Fruit fly (Drosophila melanogaster) whole organism, adult: ENCODE measurements around the gene CG13689.

ENCODE experiments used
- CG11617 ChIP-seq: fragments of 200-800 bp; sonication (Bioruptor generic); optimal IDR thresholded peaks from 2 replicates; lab custom pipeline; 2017; ENCODE audit warnings: mild to moderate bottlenecking, missing biosample characterization, missing genetic modification reagents, missing genetic modification characterization
- CG12768 ChIP-seq: fragments of 200-800 bp; sonication (Bioruptor generic); optimal IDR thresholded peaks from 2 replicates; lab custom pipeline; 2017; ENCODE audit warnings: missing biosample characterization, missing genetic modification characterization, mild to moderate bottlenecking, moderate library complexity, missing genetic modification reagents
- CG14711 ChIP-seq: fragments of 200-800 bp; sonication (Bioruptor generic); optimal IDR thresholded peaks from 2 replicates; lab custom pipeline; 2018; ENCODE audit warnings: missing biosample characterization, mild to moderate bottlenecking, missing genetic modification characterization, moderate library complexity
- CG1620 ChIP-seq: fragments of 200-800 bp; sonication (Bioruptor generic); optimal IDR thresholded peaks from 2 replicates; lab custom pipeline; 2016; ENCODE audit warnings: missing biosample characterization, missing genetic modification characterization
- CG33017 ChIP-seq: fragments of 200-800 bp; sonication (Bioruptor generic); optimal IDR thresholded peaks from 2 replicates; lab custom pipeline; 2018; ENCODE audit warnings: missing biosample characterization, mild to moderate bottlenecking, missing genetic modification characterization, moderate library complexity
- CG5204 ChIP-seq: fragments of 200-800 bp; sonication (Bioruptor generic); optimal IDR thresholded peaks from 2 replicates; lab custom pipeline; 2016; ENCODE audit warnings: missing biosample characterization, missing genetic modification characterization
- CG7045 ChIP-seq: fragments of 200-800 bp; sonication (Bioruptor generic); optimal IDR thresholded peaks from 2 replicates; lab custom pipeline; 2017; ENCODE audit warnings: missing biosample characterization, mild to moderate bottlenecking, missing genetic modification characterization
- CG7101 ChIP-seq: fragments of 200-800 bp; sonication (Bioruptor generic); optimal IDR thresholded peaks from 2 replicates; lab custom pipeline; 2018; ENCODE audit warnings: missing biosample characterization, mild to moderate bottlenecking, missing genetic modification characterization, moderate library complexity
- Clk ChIP-seq: fragments of 200-800 bp; sonication (Bioruptor generic); optimal IDR thresholded peaks from 2 replicates; lab custom pipeline; 2017; ENCODE audit warnings: missing biosample characterization, missing genetic modification characterization
- Crg-1 ChIP-seq: fragments of 200-800 bp; sonication (Bioruptor generic); optimal IDR thresholded peaks from 2 replicates; lab custom pipeline; 2016; ENCODE audit warnings: missing biosample characterization, missing genetic modification characterization
- Hr96 ChIP-seq: fragments of 200-800 bp; sonication (Bioruptor generic); optimal IDR thresholded peaks from 2 replicates; lab custom pipeline; 2016; ENCODE audit warnings: missing biosample characterization, missing genetic modification characterization
- Mnt ChIP-seq: fragments of 200-800 bp; sonication (Bioruptor generic); optimal IDR thresholded peaks from 2 replicates; lab custom pipeline; 2016; ENCODE audit warnings: missing biosample characterization, mild to moderate bottlenecking, missing genetic modification characterization
- bab1 ChIP-seq: fragments of 200-800 bp; sonication (Bioruptor generic); optimal IDR thresholded peaks from 3 replicates; lab custom pipeline; 2019; ENCODE audit warnings: missing biosample characterization, mild to moderate bottlenecking, missing genetic modification characterization, moderate library complexity
- cic ChIP-seq: fragments of 200-800 bp; sonication (Bioruptor generic); optimal IDR thresholded peaks from 2 replicates; lab custom pipeline; 2017; ENCODE audit warnings: missing biosample characterization, mild to moderate bottlenecking, missing genetic modification characterization, moderate library complexity
- cnc ChIP-seq, 2 experiments: fragments of >200 bp; optimal IDR thresholded peaks; 2 replicates each; lab custom pipeline; 2017
- kay ChIP-seq: fragments of 200-800 bp; sonication (Bioruptor generic); peaks from one replicate; lab custom pipeline; 2016; ENCODE audit warnings: missing biosample characterization, missing genetic modification characterization, borderline replicate concordance
- ovo ChIP-seq: fragments of 200-800 bp; sonication (Bioruptor generic); optimal IDR thresholded peaks from 2 replicates; lab custom pipeline; 2016; ENCODE audit warnings: missing biosample characterization, missing genetic modification characterization
- pad ChIP-seq: fragments of 200-800 bp; sonication (Bioruptor generic); optimal IDR thresholded peaks from 3 replicates; lab custom pipeline; 2017; ENCODE audit warnings: missing biosample characterization, missing genetic modification characterization, mild to moderate bottlenecking, moderate library complexity, missing genetic modification reagents
- tj ChIP-seq: fragments of 200-800 bp; sonication (Bioruptor generic); optimal IDR thresholded peaks from 3 replicates; lab custom pipeline; 2017; ENCODE audit warnings: missing biosample characterization, mild to moderate bottlenecking, missing genetic modification characterization, moderate library complexity
- toe ChIP-seq: fragments of 200-800 bp; sonication (Bioruptor generic); optimal IDR thresholded peaks from 2 replicates; lab custom pipeline; 2016; ENCODE audit warnings: missing biosample characterization, missing genetic modification characterization

Gene CG13689

DNA sequence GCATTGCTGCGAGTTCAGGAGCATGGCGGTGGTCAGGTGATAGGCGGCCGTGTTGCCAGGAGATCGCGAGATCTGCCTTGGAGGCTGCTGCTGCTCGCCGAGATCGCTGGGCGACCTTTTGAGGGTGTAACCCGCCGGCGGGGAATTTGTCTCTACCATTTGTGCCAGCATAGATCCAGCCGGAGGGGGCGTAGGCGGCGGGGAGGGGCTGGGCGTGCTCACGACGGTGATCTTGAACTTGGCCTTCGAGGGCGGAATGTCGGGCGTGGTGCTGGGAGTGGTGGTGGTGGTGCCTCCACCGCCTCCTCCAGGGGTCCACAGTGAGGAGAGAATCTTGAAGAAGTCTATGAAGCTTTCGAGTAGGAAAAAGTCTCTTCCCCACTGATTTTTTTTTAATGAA is 8.6 kb upstream of the CG13689 start:
- TF ChIP-seq tj (GFP tag; lab: Kevin White, UChicago) (no peak), CG11617 (GFP tag; lab: Kevin White, UChicago) (no peak), CG7045 (GFP tag; lab: Kevin White, UChicago) (no peak), bab1 (GFP tag; lab: Kevin White, UChicago) (no peak), ovo (no peak), toe (no peak), pad (no peak), CG7101 (tag; lab: Kevin White, UChicago) (no peak), CG12768 (GFP tag; lab: Kevin White, UChicago) (no peak), Clk (GFP tag; lab: Kevin White, UChicago) (no peak), CG1620 (GFP tag; lab: Kevin White, UChicago) (no peak), Hr96 (GFP tag; lab: Kevin White, UChicago) (no peak), CG33017 (tag; lab: Kevin White, UChicago) (no peak), Crg-1 (GFP tag; lab: Kevin White, UChicago) (no peak), kay (GFP tag; lab: Kevin White, UChicago) (no peak), CG5204 (GFP tag; lab: Kevin White, UChicago) (no peak), Mnt (GFP tag; lab: Kevin White, UChicago) (no peak), cic (no peak), cnc (optimal IDR thresholded peaks at IDR 0.05; lab: Kevin White, UChicago) (no peak), CG14711 (tag; lab: Kevin White, UChicago) (no peak)

dm6 chr2L:594635-595384 is 7.8 kb upstream of the CG13689 start, which contains the start of gene Gsc:
Gsc (minus strand) TSS chr2L:594685.
- no peak for TF ChIP-seq CG12768 (GFP tag; lab: Kevin White, UChicago)
- TF ChIP-seq Mnt (GFP tag; lab: Kevin White, UChicago): no peak
- no peak for TF ChIP-seq kay (GFP tag; lab: Kevin White, UChicago)
- TF ChIP-seq cnc (optimal IDR thresholded peaks at IDR 0.05; lab: Kevin White, UChicago): no peak
- TF ChIP-seq CG7045 (GFP tag; lab: Kevin White, UChicago): no peak
- no peak for TF ChIP-seq Hr96 (GFP tag; lab: Kevin White, UChicago)
- no peak for TF ChIP-seq bab1 (GFP tag; lab: Kevin White, UChicago)
- TF ChIP-seq CG11617 (GFP tag; lab: Kevin White, UChicago): no peak
- no peak for TF ChIP-seq CG33017 (tag; lab: Kevin White, UChicago)
- TF ChIP-seq CG5204 (GFP tag; lab: Kevin White, UChicago): no peak
- TF ChIP-seq CG1620 (GFP tag; lab: Kevin White, UChicago): no peak

- TF ChIP-seq cnc (optimal IDR thresholded peaks at IDR 0.05; lab: Kevin White, UChicago) (no peak), CG7101 (tag; lab: Kevin White, UChicago) (no peak), CG33017 (tag; lab: Kevin White, UChicago) (no peak), kay (GFP tag; lab: Kevin White, UChicago) (no peak), bab1 (GFP tag; lab: Kevin White, UChicago) (no peak), CG5204 (GFP tag; lab: Kevin White, UChicago) (no peak), toe (no peak), CG7045 (GFP tag; lab: Kevin White, UChicago) (no peak), Mnt (GFP tag; lab: Kevin White, UChicago) (no peak), pad (no peak)
Observed at dm6 chr2L:597771-598170, 4.8 kb upstream of the CG13689 start.

DNA sequence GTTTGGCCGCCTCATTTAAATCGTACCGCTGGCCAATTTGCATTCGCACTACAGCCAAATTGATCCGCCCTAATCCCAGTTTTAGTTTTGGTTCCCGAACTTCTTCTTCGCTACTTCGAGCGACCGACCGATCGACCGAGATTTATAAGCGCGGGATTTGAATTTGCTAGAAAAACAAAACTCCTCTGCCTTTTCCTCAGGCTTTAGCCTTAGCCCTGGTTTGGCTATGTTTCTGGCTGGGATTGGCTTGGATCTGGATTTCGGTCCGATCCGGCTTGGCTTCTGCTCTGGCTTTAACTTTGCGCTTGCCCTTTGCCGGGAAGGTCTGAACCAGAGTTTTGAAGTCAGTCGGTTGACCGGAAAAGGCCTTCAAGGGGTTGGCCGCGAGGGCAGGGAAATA is 765 bp upstream of the CG13689 start:
- TF ChIP-seq CG11617 (GFP tag; lab: Kevin White, UChicago): no peak
- TF ChIP-seq cnc (optimal IDR thresholded peaks at IDR 0.05; lab: Kevin White, UChicago): no peak
- TF ChIP-seq CG7101 (tag; lab: Kevin White, UChicago): no peak
- no peak for TF ChIP-seq ovo
- no peak for TF ChIP-seq Crg-1 (GFP tag; lab: Kevin White, UChicago)
- no peak for TF ChIP-seq kay (GFP tag; lab: Kevin White, UChicago)

DNA sequence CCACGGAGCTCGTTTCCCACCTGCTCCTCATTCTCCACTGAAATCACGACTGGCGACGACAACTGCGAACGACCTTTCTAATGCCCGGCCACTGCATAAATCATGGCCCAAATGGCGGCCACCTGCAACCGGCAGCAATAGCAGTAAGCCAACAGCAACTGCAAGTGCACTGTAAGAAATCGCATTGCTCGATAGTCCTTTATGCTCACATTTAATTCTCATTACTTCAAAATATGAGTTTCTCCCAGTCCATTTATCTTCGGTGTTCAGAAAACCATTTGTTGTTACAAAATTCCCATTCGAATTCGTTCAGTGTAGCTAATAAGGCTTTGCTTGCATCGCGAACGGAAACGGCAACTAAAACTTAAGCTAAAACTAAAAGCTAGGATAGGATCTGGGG is 1.4 kb downstream of the CG13689 start:
- TF ChIP-seq Mnt (GFP tag; lab: Kevin White, UChicago): no peak
- TF ChIP-seq Crg-1 (GFP tag; lab: Kevin White, UChicago): no peak
- no peak for TF ChIP-seq CG5204 (GFP tag; lab: Kevin White, UChicago)
- no peak for TF ChIP-seq CG14711 (tag; lab: Kevin White, UChicago)

DNA sequence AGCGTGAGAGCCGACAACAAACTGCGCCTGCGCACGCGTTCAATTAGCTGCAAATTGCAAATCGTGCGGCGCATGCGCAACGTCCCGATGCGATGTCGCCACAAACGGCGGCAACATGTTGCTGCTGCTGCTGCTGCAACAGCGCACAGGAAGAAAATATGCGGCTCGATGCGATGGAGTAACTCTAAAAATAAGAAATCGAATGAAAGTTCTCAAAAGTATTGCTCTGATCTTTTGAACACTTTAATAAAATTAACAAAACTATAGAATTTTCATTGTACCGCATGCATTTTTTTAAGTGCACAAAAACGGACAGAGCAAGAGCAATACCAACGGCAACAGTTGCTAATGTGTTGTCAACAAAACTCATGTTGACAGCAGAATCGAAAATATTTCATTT is 3.6 kb downstream of the CG13689 start:
- TF ChIP-seq CG7101 (tag; lab: Kevin White, UChicago) (no peak), toe (no peak)

DNA sequence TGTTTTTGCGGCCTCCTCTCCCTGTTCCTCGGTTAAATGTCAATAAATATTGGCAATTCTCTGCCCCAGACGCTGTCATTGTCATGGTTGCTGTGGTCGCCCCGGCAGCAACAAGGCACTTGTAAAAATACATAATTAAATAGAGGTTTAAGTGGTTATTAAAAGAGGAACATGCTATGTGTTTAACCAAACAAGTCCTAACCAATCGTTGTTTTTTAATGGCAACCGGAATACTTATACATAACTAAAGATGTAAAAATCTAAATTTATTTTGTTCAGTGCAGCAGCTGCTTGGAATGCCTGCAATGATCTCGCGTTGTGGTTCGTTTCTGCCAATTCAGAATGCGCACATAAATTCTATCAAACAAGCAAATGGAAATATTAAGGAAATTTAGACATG is 4.3 kb downstream of the CG13689 start:
- TF ChIP-seq tj (GFP tag; lab: Kevin White, UChicago): no peak
- no peak for TF ChIP-seq CG7045 (GFP tag; lab: Kevin White, UChicago)
- no peak for TF ChIP-seq ovo
- no peak for TF ChIP-seq CG1620 (GFP tag; lab: Kevin White, UChicago)
- TF ChIP-seq bab1 (GFP tag; lab: Kevin White, UChicago): no peak
- TF ChIP-seq toe: no peak
- no peak for TF ChIP-seq Crg-1 (GFP tag; lab: Kevin White, UChicago)
